Fruit fly (Drosophila melanogaster): Measurements from ENCODE around the gene wuho.

wuho gene

DNA sequence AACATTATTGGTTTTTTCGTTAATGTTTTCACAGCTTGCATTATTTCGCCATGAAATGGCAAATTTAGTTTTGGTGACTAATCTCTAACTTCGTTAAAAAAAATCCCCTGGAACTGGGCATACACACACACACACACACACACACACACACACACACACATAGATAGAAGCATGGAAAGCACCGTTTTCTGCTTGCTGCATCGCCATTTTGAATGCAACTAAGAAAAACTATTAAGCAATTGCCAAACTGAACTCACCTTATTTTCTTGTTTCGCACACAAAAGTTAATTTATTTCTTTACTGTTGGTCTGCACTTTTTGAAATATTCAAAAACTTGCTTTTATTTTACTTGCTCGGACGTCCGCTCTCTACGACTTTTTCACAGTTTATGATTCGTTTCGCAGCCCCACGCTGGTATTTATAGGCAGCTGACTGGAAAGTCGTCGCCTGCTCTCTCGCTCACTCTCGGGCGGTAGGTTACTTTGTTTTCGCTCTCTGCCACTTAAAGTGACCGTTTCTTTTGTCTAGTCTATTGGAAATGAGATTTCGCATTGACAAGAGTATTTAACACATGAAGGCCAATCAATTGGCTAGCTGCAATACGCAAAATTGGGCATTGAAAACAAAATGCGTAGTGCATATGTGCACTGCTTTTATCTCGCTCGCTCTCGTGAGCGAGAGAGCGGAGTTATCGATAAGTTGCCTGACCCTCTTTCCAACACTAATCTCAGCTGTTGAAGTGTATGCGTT lies 8.8 kb upstream of the wuho start:
- TF ChIP-seq CG17801 (GFP tag; optimal IDR thresholded peaks at IDR 0.05; ENCODE audit: partially characterized antibody): peak; percentile 64

DNA sequence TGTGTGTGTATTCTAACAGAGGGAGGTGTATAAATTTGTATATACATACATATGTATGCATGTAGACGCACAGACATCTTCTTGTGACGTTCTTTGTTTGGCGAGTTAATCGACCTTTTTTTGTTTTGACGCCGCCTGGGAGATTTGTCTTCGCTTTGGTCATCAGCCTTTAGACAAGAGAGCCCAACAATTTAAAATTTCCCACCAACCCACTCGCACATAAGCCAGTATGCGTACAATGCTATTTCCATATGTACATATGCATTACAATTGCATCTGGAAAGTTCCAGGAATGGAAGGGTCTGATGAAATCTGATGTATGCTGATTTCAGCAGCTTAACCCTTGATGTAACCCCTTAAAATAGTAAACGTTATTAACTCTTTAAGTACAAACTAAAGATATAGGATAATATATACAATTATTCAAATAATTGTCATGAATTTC lies 8.2 kb upstream of the wuho start, which contains the start of gene Ubi-p5E:
TSS of gene Ubi-p5E (minus strand) at position 19 of the 445 bp plus-strand sequence.
- TF ChIP-seq CG17801 (GFP tag; optimal IDR thresholded peaks at IDR 0.05; ENCODE audit: partially characterized antibody): no peak

- TF ChIP-seq CG17801 (GFP tag; optimal IDR thresholded peaks at IDR 0.05; ENCODE audit: partially characterized antibody): peak; percentile 31
Observed at dm6 chrX:6283470-6283869, 4.4 kb upstream of the wuho start, which contains the start of gene CG11700. TSS of gene CG11700 (minus strand) at chrX:6283575.

dm6 chrX:6291083-6291699 lies 3.3 kb downstream of the wuho start, which contains the start of the genes Rpt4 and mldr:
TSS of gene Rpt4 (minus strand) at chrX:6291245.
TSS of gene mldr (plus strand) at chrX:6291303.
- TF ChIP-seq CG17801 (GFP tag; optimal IDR thresholded peaks at IDR 0.05; ENCODE audit: partially characterized antibody): no peak

dm6 chrX:6294243-6294642 lies 6.3 kb downstream of the wuho start, which contains the start of gene CG15892:
TSS of gene CG15892 (minus strand) at chrX:6294343.
- TF ChIP-seq CG17801 (GFP tag; optimal IDR thresholded peaks at IDR 0.05; ENCODE audit: partially characterized antibody): no peak

- TF ChIP-seq CG17801 (GFP tag; optimal IDR thresholded peaks at IDR 0.05; ENCODE audit: partially characterized antibody): peak; percentile 66
Observed at dm6 chrX:6295129-6295539, 7.2 kb downstream of the wuho start, which contains the start of the genes CG15891 and CG3815. TSS of gene CG15891 (minus strand) at chrX:6295345. TSS of gene CG3815 (plus strand) at chrX:6295389.

DNA sequence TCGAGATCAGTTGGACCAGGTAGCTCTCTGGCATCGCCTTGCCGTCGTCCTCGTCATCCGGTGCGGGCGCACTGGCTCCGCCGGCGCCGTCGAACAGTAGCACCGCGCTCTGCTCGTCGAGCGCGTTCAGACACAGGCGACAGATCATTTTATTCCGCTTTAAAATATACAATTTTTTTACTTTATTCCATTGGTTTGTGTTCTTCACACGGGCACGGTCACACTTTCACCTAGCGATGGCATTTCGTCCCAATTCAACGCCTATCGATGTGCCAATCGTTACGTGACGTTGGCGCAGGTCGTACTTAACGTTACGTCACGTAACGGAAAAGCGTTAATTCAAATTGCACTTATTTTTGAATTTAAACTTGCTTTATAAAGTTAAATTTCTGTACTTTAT lies 13.2 kb downstream of the wuho start, which contains the start of gene CG12219:
TSS of gene CG12219 (minus strand) at position 234 of the 400 bp plus-strand sequence.
- peak; percentile 36 for TF ChIP-seq CG17801 (GFP tag; optimal IDR thresholded peaks at IDR 0.05; ENCODE audit: partially characterized antibody)

- no peak for TF ChIP-seq CG17801 (GFP tag; optimal IDR thresholded peaks at IDR 0.05; ENCODE audit: partially characterized antibody)
Observed at dm6 chrX:6303196-6303595, 15.3 kb downstream of the wuho start.

- TF ChIP-seq CG17801 (GFP tag; optimal IDR thresholded peaks at IDR 0.05; ENCODE audit: partially characterized antibody): no peak
Observed at dm6 chrX:6303675-6304074, 15.8 kb downstream of the wuho start, which contains the start of gene CG3823. TSS of gene CG3823 (plus strand) at chrX:6303975.

DNA sequence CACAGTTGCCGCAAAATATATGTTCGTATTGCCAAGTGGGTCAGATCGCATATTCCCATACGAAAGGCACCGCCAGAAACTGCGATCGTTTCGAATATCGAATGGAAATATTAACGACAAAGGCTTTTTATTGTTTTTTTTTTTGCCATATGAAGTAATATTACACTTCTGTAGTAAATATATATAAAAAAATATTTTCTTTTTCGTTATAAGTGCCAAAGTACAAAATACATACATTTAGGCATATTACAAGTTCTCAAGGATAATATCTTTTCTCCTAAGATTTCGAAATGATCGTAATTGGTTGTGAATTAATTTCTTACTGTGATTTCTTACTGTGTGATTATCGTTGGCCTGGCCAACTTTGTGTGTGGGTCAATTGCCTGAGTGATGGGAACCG lies 16.3 kb downstream of the wuho start:
- no peak for TF ChIP-seq CG17801 (GFP tag; optimal IDR thresholded peaks at IDR 0.05; ENCODE audit: partially characterized antibody)

DNA sequence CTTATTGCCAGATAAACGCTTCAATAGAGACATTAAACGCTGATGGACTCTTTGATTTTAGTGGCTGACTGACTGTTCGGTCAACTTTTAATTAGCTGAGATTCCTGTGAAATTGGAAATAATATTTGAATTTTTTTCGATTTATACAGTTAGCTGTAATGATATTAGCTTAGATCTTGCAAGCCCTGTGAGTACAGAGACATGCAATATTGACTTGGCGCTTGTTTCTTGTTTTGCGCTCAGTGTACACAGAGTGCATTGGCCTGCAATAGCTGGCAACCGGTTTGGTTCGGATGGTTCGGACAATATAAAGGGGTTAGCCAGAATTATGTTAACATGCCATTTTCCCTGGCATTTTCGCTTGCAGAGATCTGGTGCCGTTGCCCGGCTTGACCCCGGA lies 17.4 kb downstream of the wuho start:
- no peak for TF ChIP-seq CG17801 (GFP tag; optimal IDR thresholded peaks at IDR 0.05; ENCODE audit: partially characterized antibody)

dm6 chrX:6308852-6309251 lies 21.0 kb downstream of the wuho start, which contains the start of gene CG15894:
TSS of gene CG15894 (plus strand) at chrX:6309212.
- no peak for TF ChIP-seq CG17801 (GFP tag; optimal IDR thresholded peaks at IDR 0.05; ENCODE audit: partially characterized antibody)

dm6 chrX:6310408-6310807 lies 22.5 kb downstream of the wuho start:
- no peak for TF ChIP-seq CG17801 (GFP tag; optimal IDR thresholded peaks at IDR 0.05; ENCODE audit: partially characterized antibody)

DNA sequence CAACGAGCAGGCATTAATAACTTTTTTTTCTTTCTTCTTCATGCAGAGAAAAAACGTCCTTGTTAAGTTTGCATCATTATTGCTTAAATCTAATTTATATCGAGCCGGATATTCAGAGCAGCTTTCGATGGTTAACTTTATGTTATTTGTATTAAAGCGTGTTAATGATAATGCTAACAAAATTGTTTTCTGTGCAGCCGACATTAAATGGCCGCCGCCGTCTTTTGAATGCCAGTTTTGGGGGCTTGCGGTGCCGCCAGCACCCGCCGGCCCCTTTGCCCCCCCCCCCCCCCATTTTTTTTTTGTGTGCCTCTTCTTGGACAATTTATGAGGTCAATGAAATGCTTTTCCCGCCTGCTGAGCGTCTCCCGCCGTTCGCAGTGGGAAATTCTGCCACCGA lies 23.6 kb downstream of the wuho start:
- TF ChIP-seq CG17801 (GFP tag; optimal IDR thresholded peaks at IDR 0.05; ENCODE audit: partially characterized antibody): no peak

DNA sequence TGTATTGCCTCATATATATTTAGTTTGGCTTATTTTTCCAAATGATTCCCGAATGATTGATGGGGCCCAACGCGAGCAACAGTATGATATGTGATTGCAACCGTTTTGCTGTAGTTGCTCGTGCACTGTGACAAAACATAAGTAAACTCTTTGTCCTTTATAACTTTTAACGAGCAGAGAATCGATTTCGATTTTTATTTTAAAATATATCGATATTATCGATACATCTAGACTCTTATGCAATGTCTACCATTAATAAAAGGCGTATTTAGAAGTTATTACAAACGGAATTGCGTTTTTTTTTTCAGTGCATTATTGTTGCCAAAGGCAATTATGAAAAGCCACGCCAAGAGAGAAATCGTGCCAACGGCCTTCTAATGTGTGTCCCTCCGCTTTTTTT lies 27.7 kb downstream of the wuho start:
- TF ChIP-seq CG17801 (GFP tag; optimal IDR thresholded peaks at IDR 0.05; ENCODE audit: partially characterized antibody): no peak
